Fruit fly (Drosophila melanogaster) whole organism, wandering third instar larva: ENCODE measurements around the gene Ifrd1.

ENCODE experiments used
- Mio ChIP-seq: sonication (Bioruptor generic); optimal IDR thresholded peaks from 2 replicates; lab custom pipeline; 2016; ENCODE audit warnings: missing biosample characterization, missing genetic modification characterization
- dsf ChIP-seq: sonication (Bioruptor generic); optimal IDR thresholded peaks from 2 replicates; lab custom pipeline; 2016; ENCODE audit warnings: missing biosample characterization, missing genetic modification characterization, borderline replicate concordance

- TF ChIP-seq dsf (GFP tag; lab: Kevin White, UChicago), result no peak
- no peak for TF ChIP-seq Mio (GFP tag; lab: Kevin White, UChicago)
Measured at dm6 chr2L:2884683-2885502, 10.6 kb upstream of the Ifrd1 start.
